Fruit fly (Drosophila melanogaster): ENCODE measurements around the gene CG13133.

DNA sequence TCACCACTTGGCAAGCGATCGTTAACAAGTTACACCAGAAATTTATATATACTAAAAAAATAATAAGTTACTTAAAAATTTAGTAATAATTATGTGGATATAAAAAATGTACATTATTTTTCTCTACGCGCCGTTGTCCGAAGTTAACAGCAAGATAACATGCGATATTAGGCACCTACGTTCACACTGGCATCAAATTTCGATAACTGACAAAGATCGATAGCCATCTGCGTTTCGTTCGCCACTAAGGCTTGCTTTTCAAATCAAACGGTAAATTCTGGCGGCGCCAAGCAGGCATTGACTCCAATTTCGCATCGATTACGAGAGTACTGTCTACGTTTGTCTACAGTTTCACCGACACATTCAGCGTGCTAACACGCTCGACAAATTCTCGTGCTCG lies 35.5 kb downstream of the CG13133 start, which contains the start of gene Pen:
- TF ChIP-seq insv (optimal IDR thresholded peaks at IDR 0.05) (no peak), h (optimal IDR thresholded peaks at IDR 0.05) (no peak), psq (optimal IDR thresholded peaks at IDR 0.05) (no peak), Myc (optimal IDR thresholded peaks at IDR 0.05) (no peak), Sin3A (optimal IDR thresholded peaks at IDR 0.05) (no peak), ttk (optimal IDR thresholded peaks at IDR 0.05) (no peak)
